Worm (Caenorhabditis elegans) whole organism, L4 larva: Measurements from ENCODE around the gene srh-200.

Source experiments
- ces-1 ChIP-seq: fragments of 150-350 bp; sonication (generic microtip); optimal IDR thresholded peaks from 4 replicates; lab custom pipeline; 2014; ENCODE audit warnings: missing biosample characterization, missing genetic modification reagents, missing genetic modification characterization
- cey-2 ChIP-seq: sonication (generic microtip); optimal IDR thresholded peaks from 3 replicates; lab custom pipeline; 2017; ENCODE audit warnings: missing genetic modification characterization, mild to moderate bottlenecking, missing compliant biosample characterization, antibody characterized with exemption, borderline replicate concordance; ENCODE audit not compliant: insufficient read depth
- egl-27 ChIP-seq: sonication (generic microtip); optimal IDR thresholded peaks from 3 replicates; lab custom pipeline; 2017; ENCODE audit warnings: missing biosample characterization, missing genetic modification reagents, missing genetic modification characterization
- lin-13 ChIP-seq: fragments of 150-350 bp; optimal IDR thresholded peaks from 2 replicates; lab custom pipeline; 2014; ENCODE audit warnings: missing biosample characterization, missing genetic modification reagents, missing genetic modification characterization
- lin-15B ChIP-seq: fragments of 150-350 bp; sonication (generic microtip); optimal IDR thresholded peaks from 3 replicates; lab custom pipeline; 2014; ENCODE audit warnings: missing biosample characterization, missing genetic modification characterization
- lir-3 ChIP-seq: sonication (generic microtip); optimal IDR thresholded peaks from 2 replicates; lab custom pipeline; 2016; ENCODE audit warnings: mild to moderate bottlenecking, missing genetic modification characterization, missing compliant biosample characterization
- lsy-2 ChIP-seq, 2 experiments: fragments of 150-350 bp in 1 of 2; sonication (generic microtip) in 1 of 2; optimal IDR thresholded peaks; 2 replicates each; lab custom pipeline; 2014 to 2017; ENCODE audit warnings: missing biosample characterization in 2 of 2, missing genetic modification characterization in 2 of 2
- nhr-237 ChIP-seq: sonication (generic microtip); optimal IDR thresholded peaks from 2 replicates; lab custom pipeline; 2017; ENCODE audit warnings: missing biosample characterization, missing genetic modification characterization
- snpc-1.2 ChIP-seq: fragments of 200-800 bp; sonication (Bioruptor generic); IDR thresholded peaks from 2 replicates; pipeline ENCODE4 v1.3.6; 2022; ENCODE audit warnings: missing genetic modification reagents, missing genetic modification characterization, missing compliant biosample characterization
- snpc-4 ChIP-seq: fragments of 150-350 bp; optimal IDR thresholded peaks from 2 replicates; lab custom pipeline; 2014; ENCODE audit warnings: missing biosample characterization, missing genetic modification characterization
- tra-1 ChIP-seq: fragments of 200-800 bp; sonication (Bioruptor generic); IDR thresholded peaks from 2 replicates; pipeline ENCODE4 v1.3.6; 2022; ENCODE audit warnings: missing genetic modification reagents, missing genetic modification characterization, missing compliant biosample characterization

- TF ChIP-seq nhr-237, result no peak
- no peak for TF ChIP-seq lin-13
- no peak for TF ChIP-seq cey-2 (tag; lab: Kevin White, UChicago)
- TF ChIP-seq lsy-2 (tag; optimal IDR thresholded peaks at IDR 0.05; lab: Kevin White, UChicago), result no peak
- no peak for TF ChIP-seq snpc-1.2
- TF ChIP-seq snpc-4, result no peak
- TF ChIP-seq lir-3 (tag; lab: Kevin White, UChicago), result no peak
- TF ChIP-seq egl-27 (tag; lab: Kevin White, UChicago), result no peak
- TF ChIP-seq tra-1 (GFP tag; lab: Robert Waterston, UW), result no peak
- TF ChIP-seq lin-15B (tag; lab: Kevin White, UChicago), result no peak
- TF ChIP-seq ces-1, result no peak
These were observed 18.8 kb downstream of the srh-200 start, which contains the start of gene srd-31 for ce11 chrV:7634657-7635056.
